Fruit fly (Drosophila melanogaster) whole organism, pupa: ENCODE measurements around the gene RpL37A.

Experiments
- CG13204 ChIP-seq: fragments of 200-800 bp; sonication (Bioruptor generic); optimal IDR thresholded peaks from 2 replicates; lab custom pipeline; 2018; ENCODE audit warnings: missing biosample characterization, mild to moderate bottlenecking, missing genetic modification characterization, moderate library complexity
- CG34367 ChIP-seq: fragments of 200-800 bp; sonication (Bioruptor generic); optimal IDR thresholded peaks from 2 replicates; lab custom pipeline; 2018; ENCODE audit warnings: missing biosample characterization, mild to moderate bottlenecking, missing genetic modification characterization
- EcR ChIP-seq: fragments of 200-800 bp; sonication (Bioruptor generic); optimal IDR thresholded peaks from 3 replicates; lab custom pipeline; 2019; ENCODE audit warnings: missing biosample characterization, missing genetic modification characterization, mild to moderate bottlenecking, moderate library complexity, missing genetic modification reagents

DNA sequence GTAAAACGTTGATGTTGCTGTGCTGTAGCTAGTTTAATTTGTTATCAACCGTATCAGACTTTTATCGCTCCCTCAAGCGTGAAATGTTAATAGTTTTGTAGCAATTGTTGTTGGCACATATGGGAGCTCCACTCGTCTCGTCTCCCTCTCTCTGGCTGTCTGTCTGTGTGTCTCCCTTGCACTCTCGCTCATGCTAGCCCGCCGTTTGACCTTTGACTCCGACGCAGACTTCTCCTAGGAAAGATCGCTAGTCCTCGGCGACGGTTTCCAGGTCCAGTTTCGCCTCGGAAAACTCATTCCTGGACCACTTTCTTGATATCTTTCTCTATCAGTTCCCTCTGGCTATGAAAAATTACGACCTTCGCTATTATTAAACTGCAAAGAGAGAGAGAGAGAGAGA is 8.4 kb downstream of the RpL37A start:
- TF ChIP-seq CG13204 (GFP tag; lab: Kevin White, UChicago) (no peak), CG34367 (tag; lab: Kevin White, UChicago) (no peak), EcR (no peak)
